Fruit fly (Drosophila melanogaster) whole organism, embryonic: ENCODE measurements around the gene CG6006.

ENCODE experiments used
- Bgb ChIP-seq: fragments of 200-800 bp; sonication (Bioruptor generic); IDR thresholded peaks from 2 replicates; pipeline ENCODE4 v1.3.6; 2022; ENCODE audit warnings: missing biosample characterization, missing genetic modification characterization; ENCODE audit not compliant: partially characterized antibody
- BtbVII ChIP-seq: fragments of 200-800 bp; sonication (Bioruptor generic); optimal IDR thresholded peaks from 3 replicates; lab custom pipeline; 2017; ENCODE audit warnings: missing biosample characterization, mild to moderate bottlenecking, missing genetic modification characterization
- CG10321 ChIP-seq: fragments of 200-800 bp; sonication (Bioruptor generic); IDR thresholded peaks from 2 replicates; pipeline ENCODE4 v1.3.6; 2022; ENCODE audit warnings: missing biosample characterization, missing genetic modification characterization
- CG10979 ChIP-seq: fragments of 200-800 bp; sonication (Bioruptor generic); optimal IDR thresholded peaks from 2 replicates; lab custom pipeline; 2018; ENCODE audit warnings: missing biosample characterization, mild to moderate bottlenecking, missing genetic modification characterization, moderate library complexity
- CG11696 ChIP-seq: fragments of 200-800 bp; sonication (Bioruptor generic); IDR thresholded peaks from 2 replicates; pipeline ENCODE4 v1.3.6; 2022; ENCODE audit warnings: missing biosample characterization, missing genetic modification characterization
- CG12769 ChIP-seq: fragments of 200-800 bp; sonication (Bioruptor generic); optimal IDR thresholded peaks from 2 replicates; lab custom pipeline; 2019; ENCODE audit warnings: missing biosample characterization, mild to moderate bottlenecking, missing genetic modification characterization, moderate library complexity
- CG13894 ChIP-seq: fragments of 200-800 bp; sonication (Bioruptor generic); optimal IDR thresholded peaks from 3 replicates; lab custom pipeline; 2018; ENCODE audit warnings: missing biosample characterization, mild to moderate bottlenecking, missing genetic modification characterization, moderate library complexity
- CG14014 ChIP-seq: fragments of 200-800 bp; sonication (Bioruptor generic); IDR thresholded peaks from 2 replicates; pipeline ENCODE4 v1.3.6; 2022; ENCODE audit warnings: missing biosample characterization, missing genetic modification characterization
- CG14710 ChIP-seq: fragments of 200-800 bp; sonication (Bioruptor generic); optimal IDR thresholded peaks from 3 replicates; lab custom pipeline; 2019; ENCODE audit warnings: missing biosample characterization, mild to moderate bottlenecking, missing genetic modification characterization, moderate library complexity
- CG15269 ChIP-seq: fragments of 200-800 bp; sonication (Bioruptor generic); optimal IDR thresholded peaks from 2 replicates; lab custom pipeline; 2018; ENCODE audit warnings: missing biosample characterization, mild to moderate bottlenecking, missing genetic modification characterization, moderate library complexity
- CG17912 ChIP-seq: fragments of 200-800 bp; sonication (Bioruptor generic); optimal IDR thresholded peaks from 2 replicates; lab custom pipeline; 2018; ENCODE audit warnings: missing biosample characterization, mild to moderate bottlenecking, missing genetic modification characterization
- CG18262 ChIP-seq: fragments of 200-800 bp; optimal IDR thresholded peaks from 3 replicates; lab custom pipeline; 2019; ENCODE audit warnings: missing biosample characterization, mild to moderate bottlenecking, missing genetic modification characterization, moderate library complexity
- CG2678 ChIP-seq: fragments of 200-800 bp; sonication (Bioruptor generic); optimal IDR thresholded peaks from 3 replicates; lab custom pipeline; 2019; ENCODE audit warnings: missing biosample characterization, mild to moderate bottlenecking, missing genetic modification characterization, moderate library complexity
- CG30431 ChIP-seq: fragments of 200-800 bp; sonication (Bioruptor generic); optimal IDR thresholded peaks from 2 replicates; lab custom pipeline; 2017; ENCODE audit warnings: missing biosample characterization, missing genetic modification characterization
- CG6175 ChIP-seq: fragments of 200-800 bp; sonication (Bioruptor generic); IDR thresholded peaks from 3 replicates; pipeline ENCODE4 v1.3.6; 2022; ENCODE audit warnings: missing biosample characterization, missing genetic modification characterization
- CG6689 ChIP-seq: fragments of 200-800 bp; sonication (Bioruptor generic); IDR thresholded peaks from 2 replicates; pipeline ENCODE4 v1.3.6; 2022; ENCODE audit warnings: missing biosample characterization, missing genetic modification characterization
- CG7271 ChIP-seq: fragments of 200-800 bp; sonication (Bioruptor generic); optimal IDR thresholded peaks from 2 replicates; lab custom pipeline; 2018; ENCODE audit warnings: missing biosample characterization, mild to moderate bottlenecking, missing genetic modification characterization, moderate library complexity
- CG7839 ChIP-seq: fragments of 200-800 bp; sonication (Bioruptor generic); optimal IDR thresholded peaks from 3 replicates; lab custom pipeline; 2018; ENCODE audit warnings: missing biosample characterization, mild to moderate bottlenecking, missing genetic modification characterization, moderate library complexity
- CoRest ChIP-seq: fragments of 200-800 bp; sonication (Bioruptor generic); optimal IDR thresholded peaks from 3 replicates; lab custom pipeline; 2018; ENCODE audit warnings: missing biosample characterization, mild to moderate bottlenecking, missing genetic modification characterization, moderate library complexity
- Dbx ChIP-seq: fragments of 200-800 bp; sonication (Bioruptor generic); IDR thresholded peaks from 3 replicates; pipeline ENCODE4 v1.3.6; 2022; ENCODE audit warnings: missing biosample characterization, missing genetic modification characterization
- Dip3 ChIP-seq: fragments of 200-800 bp; sonication (Bioruptor generic); optimal IDR thresholded peaks from 3 replicates; lab custom pipeline; 2016; ENCODE audit warnings: missing biosample characterization, missing genetic modification characterization
- Eip74EF ChIP-seq, 2 experiments: fragments of 200-800 bp in 1 of 2; fragments of >200 bp in 1 of 2; sonication (Bioruptor generic) in 1 of 2; optimal IDR thresholded peaks; 2 replicates each; lab custom pipeline; 2017 to 2019; ENCODE audit warnings: missing biosample characterization in 2 of 2, missing genetic modification characterization in 2 of 2, mild to moderate bottlenecking in 1 of 2, moderate library complexity in 1 of 2
- PHDP ChIP-seq: fragments of 200-800 bp; sonication (Bioruptor generic); optimal IDR thresholded peaks from 3 replicates; lab custom pipeline; 2018; ENCODE audit warnings: missing biosample characterization, mild to moderate bottlenecking, missing genetic modification characterization, moderate library complexity
- Sox102F ChIP-seq: fragments of 200-800 bp; sonication (Bioruptor generic); optimal IDR thresholded peaks from 2 replicates; lab custom pipeline; 2018; ENCODE audit warnings: missing biosample characterization, mild to moderate bottlenecking, missing genetic modification characterization, moderate library complexity
- TFAM ChIP-seq: fragments of 200-800 bp; sonication (Bioruptor generic); optimal IDR thresholded peaks from 2 replicates; lab custom pipeline; 2017; ENCODE audit warnings: missing biosample characterization, missing genetic modification characterization, inconsistent platforms
- abd-A ChIP-seq: fragments of 200-800 bp; sonication (Bioruptor generic); optimal IDR thresholded peaks from 3 replicates; lab custom pipeline; 2019; ENCODE audit warnings: missing biosample characterization, mild to moderate bottlenecking, missing genetic modification characterization, moderate library complexity
- bcd ChIP-seq: fragments of 200-800 bp; sonication (Bioruptor generic); optimal IDR thresholded peaks from 2 replicates; lab custom pipeline; 2017; ENCODE audit warnings: missing biosample characterization, mild to moderate bottlenecking, missing genetic modification characterization
- chinmo ChIP-seq: fragments of 200-800 bp; sonication (Bioruptor generic); IDR thresholded peaks from 4 replicates; pipeline ENCODE4 v1.3.6; 2022; ENCODE audit warnings: missing biosample characterization, missing genetic modification characterization; ENCODE audit not compliant: partially characterized antibody
- dpn ChIP-seq, 2 experiments: fragments of 200-800 bp; sonication (Bioruptor generic); optimal IDR thresholded peaks; 3 replicates each; lab custom pipeline; 2016; ENCODE audit warnings: missing biosample characterization in 2 of 2, missing genetic modification characterization in 2 of 2
- dysf ChIP-seq: fragments of 200-800 bp; sonication (Bioruptor generic); IDR thresholded peaks from 3 replicates; pipeline ENCODE4 v1.3.6; 2022; ENCODE audit warnings: missing biosample characterization, missing genetic modification characterization
- fd64A ChIP-seq: fragments of 200-800 bp; sonication (Bioruptor generic); optimal IDR thresholded peaks from 3 replicates; lab custom pipeline; 2018; ENCODE audit warnings: missing biosample characterization, mild to moderate bottlenecking, missing genetic modification characterization
- fu2 ChIP-seq: fragments of 200-800 bp; sonication (Bioruptor generic); optimal IDR thresholded peaks from 2 replicates; lab custom pipeline; 2016; ENCODE audit warnings: missing biosample characterization, missing genetic modification characterization
- gcm ChIP-seq: fragments of 200-800 bp; sonication (Bioruptor generic); optimal IDR thresholded peaks from 2 replicates; lab custom pipeline; 2019; ENCODE audit warnings: missing biosample characterization, mild to moderate bottlenecking, missing genetic modification characterization, moderate library complexity
- grau ChIP-seq: fragments of 200-800 bp; optimal IDR thresholded peaks from 3 replicates; lab custom pipeline; 2019; ENCODE audit warnings: missing biosample characterization, mild to moderate bottlenecking, missing genetic modification characterization, moderate library complexity
- jigr1 ChIP-seq: fragments of 200-800 bp; sonication (Bioruptor generic); IDR thresholded peaks from 3 replicates; pipeline ENCODE4 v1.3.6; 2022; ENCODE audit warnings: missing biosample characterization, missing genetic modification characterization
- lov ChIP-seq, 2 experiments: fragments of 200-800 bp in 1 of 2; fragments of >200 bp in 1 of 2; sonication (Bioruptor generic) in 1 of 2; IDR thresholded peaks in 1 of 2; optimal IDR thresholded peaks in 1 of 2; 2 replicates in 1 of 2; 3 replicates in 1 of 2; pipeline versions ENCODE4 v1.3.6 to Lab custom; 2017 to 2022; ENCODE audit warnings: missing biosample characterization in 1 of 2, missing genetic modification characterization in 1 of 2
- peb ChIP-seq: fragments of 200-800 bp; sonication (Bioruptor generic); IDR thresholded peaks from 2 replicates; pipeline ENCODE4 v1.3.6; 2022; ENCODE audit warnings: missing biosample characterization, missing genetic modification characterization
- salm ChIP-seq: fragments of 200-800 bp; sonication (Bioruptor generic); optimal IDR thresholded peaks from 2 replicates; lab custom pipeline; 2018; ENCODE audit warnings: missing biosample characterization, mild to moderate bottlenecking, missing genetic modification characterization
- sc ChIP-seq, 3 experiments: fragments of >200 bp in 2 of 3; fragments of 200-800 bp in 1 of 3; sonication (Bioruptor generic) in 1 of 3; optimal IDR thresholded peaks; 2 replicates in 2 of 3; 3 replicates in 1 of 3; lab custom pipeline; 2017; ENCODE audit warnings: mild to moderate bottlenecking in 1 of 3, missing biosample characterization in 1 of 3, missing genetic modification characterization in 1 of 3, missing genetic modification reagents in 1 of 3
- schlank ChIP-seq: fragments of 200-800 bp; sonication (Bioruptor generic); optimal IDR thresholded peaks from 2 replicates; lab custom pipeline; 2018; ENCODE audit warnings: missing biosample characterization, mild to moderate bottlenecking, missing genetic modification characterization
- sens ChIP-seq: fragments of 200-800 bp; sonication (Bioruptor generic); peaks from one replicate; lab custom pipeline; 2016; ENCODE audit warnings: missing biosample characterization, missing genetic modification characterization
- stwl ChIP-seq: fragments of 200-800 bp; sonication (Bioruptor generic); optimal IDR thresholded peaks from 3 replicates; lab custom pipeline; 2018; ENCODE audit warnings: missing biosample characterization, mild to moderate bottlenecking, missing genetic modification characterization, moderate library complexity
- trem ChIP-seq: fragments of 200-800 bp; optimal IDR thresholded peaks from 3 replicates; lab custom pipeline; 2019; ENCODE audit warnings: missing biosample characterization, mild to moderate bottlenecking, missing genetic modification characterization, moderate library complexity
- twi ChIP-seq: fragments of 200-800 bp; optimal IDR thresholded peaks from 2 replicates; lab custom pipeline; 2019; ENCODE audit warnings: missing biosample characterization, mild to moderate bottlenecking, missing genetic modification characterization, moderate library complexity
- unpg ChIP-seq: fragments of 200-800 bp; sonication (Bioruptor generic); optimal IDR thresholded peaks from 3 replicates; lab custom pipeline; 2018; ENCODE audit warnings: missing biosample characterization, mild to moderate bottlenecking, missing genetic modification characterization, moderate library complexity
- zfh1 ChIP-seq: fragments of 200-800 bp; sonication (Bioruptor generic); IDR thresholded peaks from 3 replicates; pipeline ENCODE4 v1.3.6; 2022; ENCODE audit warnings: missing biosample characterization, missing genetic modification characterization

Gene CG6006

dm6 chr3R:16208924-16209713, 54.3 kb downstream of the CG6006 start (continued):
- TF ChIP-seq gcm (peak; percentile 6), bcd (peak; percentile 49), PHDP (peak; percentile 47), schlank (tag; lab: Kevin White, UChicago) (peak; percentile 26), CG7271 (no peak), CG12769 (tag; lab: Kevin White, UChicago) (peak; percentile 77), CG13894 (tag; lab: Kevin White, UChicago) (peak; percentile 92), dpn (GFP tag; optimal IDR thresholded peaks at IDR 0.05; lab: Kevin White, UChicago) (peak in 1 of 2 experiments; percentile 39), Bgb (GFP tag; lab: Robert Waterston, UW) (peak; percentile 35; the same call in 1 of the 2 replicates), zfh1 (GFP tag; lab: Robert Waterston, UW) (0 out of 3 replicates have a peak, but pooled peaks have one; percentile 4), trem (tag; lab: Kevin White, UChicago) (peak; percentile 20), CG11696 (GFP tag; lab: Robert Waterston, UW) (peak; percentile 37; the same call in 1 of the 2 replicates), Eip74EF (GFP tag; optimal IDR thresholded peaks at IDR 0.05; lab: Kevin White, UChicago) (no peak), stwl (tag; lab: Kevin White, UChicago) (peak; percentile 9), CG6175 (GFP tag; lab: Robert Waterston, UW) (peak; percentile 77; the same call in 2 of the 3 replicates), CG17912 (GFP tag; lab: Kevin White, UChicago) (no peak), TFAM (GFP tag; lab: Kevin White, UChicago) (no peak), CG6689 (peak; percentile 40; the same call in 1 of the 2 replicates), CG18262 (peak; percentile 80), Dip3 (GFP tag; lab: Kevin White, UChicago) (peak; percentile 7), sens (GFP tag; lab: Kevin White, UChicago) (peak; percentile 74), lov (optimal IDR thresholded peaks at IDR 0.05; lab: Kevin White, UChicago) (no peak), lov (GFP tag; IDR thresholded peaks at IDR 0.05; lab: Robert Waterston, UW) (no peak), dysf (peak; percentile 39; the same call in 1 of the 3 replicates), salm (tag; lab: Kevin White, UChicago) (no peak), fd64A (no peak), CG14710 (tag; lab: Kevin White, UChicago) (peak; percentile 56), sc (optimal IDR thresholded peaks at IDR 0.05; lab: Kevin White, UChicago) (no peak), sc (GFP tag; optimal IDR thresholded peaks at IDR 0.05; lab: Kevin White, UChicago) (peak; percentile 58), unpg (GFP tag; lab: Kevin White, UChicago) (peak; percentile 38), Sox102F (peak; percentile 56), CG30431 (GFP tag; lab: Kevin White, UChicago) (peak; percentile 34), abd-A (tag; lab: Kevin White, UChicago) (peak; percentile 59), BtbVII (GFP tag; lab: Kevin White, UChicago) (peak; percentile 40), CG7839 (peak; percentile 56), CG14014 (GFP tag; lab: Robert Waterston, UW) (peak; percentile 53; the same call in 1 of the 2 replicates), CG2678 (tag; lab: Kevin White, UChicago) (peak; percentile 71), twi (tag; lab: Kevin White, UChicago) (peak; percentile 2), CG15269 (tag; lab: Kevin White, UChicago) (peak; percentile 60), peb (GFP tag; lab: Robert Waterston, UW) (no peak), fu2 (GFP tag; lab: Kevin White, UChicago) (no peak), CG10321 (GFP tag; lab: Robert Waterston, UW) (no peak), CG10979 (tag; lab: Kevin White, UChicago) (peak; percentile 64), grau (tag; lab: Kevin White, UChicago) (peak; percentile 58), chinmo (peak; percentile 84; the same call in 2 of the 4 replicates), CoRest (peak; percentile 62), jigr1 (GFP tag; lab: Robert Waterston, UW) (no peak), Dbx (peak; percentile 50; the same call in 2 of the 3 replicates)
